Fruit fly (Drosophila melanogaster) whole organism, embryonic: Measurements from ENCODE around the gene CG32075.

Experiments used
- CG12236 ChIP-seq: fragments of 200-800 bp; sonication (Bioruptor generic); optimal IDR thresholded peaks from 2 replicates; lab custom pipeline; 2016; ENCODE audit warnings: missing biosample characterization, missing genetic modification characterization
- CG4404 ChIP-seq: fragments of 200-800 bp; sonication (Bioruptor generic); IDR thresholded peaks from 2 replicates; pipeline ENCODE4 v1.3.6; 2022; ENCODE audit warnings: missing biosample characterization, missing genetic modification characterization
- bab2 ChIP-seq: fragments of 200-800 bp; sonication (Bioruptor generic); optimal IDR thresholded peaks from 2 replicates; lab custom pipeline; 2016; ENCODE audit warnings: missing biosample characterization, missing genetic modification characterization
- wdn ChIP-seq: fragments of 200-800 bp; sonication (Bioruptor generic); IDR thresholded peaks from 2 replicates; pipeline ENCODE4 v1.3.6; 2022; ENCODE audit warnings: missing biosample characterization, missing genetic modification characterization

dm6 chr3L:11101598-11101997 lies 36.9 kb upstream of the CG32075 start, which contains the start of gene Elo68beta:
- TF ChIP-seq CG12236 (GFP tag; lab: Kevin White, UChicago) = no peak
- TF ChIP-seq CG4404 (GFP tag; lab: Robert Waterston, UW) = no peak
- TF ChIP-seq bab2 (GFP tag; lab: Kevin White, UChicago) = no peak
- TF ChIP-seq wdn (GFP tag; lab: Robert Waterston, UW) = no peak
